Fruit fly (Drosophila melanogaster) whole organism, pupa: Measurements from ENCODE around the gene Osi19.

Source experiments
- CG10348 ChIP-seq: fragments of 200-800 bp; sonication (Bioruptor generic); IDR thresholded peaks from 2 replicates; pipeline ENCODE4 v1.3.6; 2022; ENCODE audit warnings: missing biosample characterization, missing genetic modification characterization
- CG12605 ChIP-seq: fragments of 200-800 bp; sonication (Bioruptor generic); IDR thresholded peaks from 2 replicates; pipeline ENCODE4 v1.3.6; 2022; ENCODE audit warnings: missing biosample characterization, missing genetic modification characterization
- CG13204 ChIP-seq: fragments of 200-800 bp; sonication (Bioruptor generic); optimal IDR thresholded peaks from 2 replicates; lab custom pipeline; 2018; ENCODE audit warnings: missing biosample characterization, mild to moderate bottlenecking, missing genetic modification characterization, moderate library complexity
- CG14655 ChIP-seq: fragments of 200-800 bp; sonication (Bioruptor generic); optimal IDR thresholded peaks from 3 replicates; lab custom pipeline; 2017; ENCODE audit warnings: mild to moderate bottlenecking, missing biosample characterization, missing genetic modification reagents, missing genetic modification characterization
- CG15710 ChIP-seq: fragments of 200-800 bp; sonication (Bioruptor generic); optimal IDR thresholded peaks from 2 replicates; lab custom pipeline; 2018; ENCODE audit warnings: missing biosample characterization, mild to moderate bottlenecking, missing genetic modification characterization, moderate library complexity
- CG17806 ChIP-seq: fragments of 200-800 bp; sonication (Bioruptor generic); optimal IDR thresholded peaks from 2 replicates; lab custom pipeline; 2018; ENCODE audit warnings: missing biosample characterization, mild to moderate bottlenecking, missing genetic modification characterization, moderate library complexity
- CG32121 ChIP-seq: fragments of 200-800 bp; sonication (Bioruptor generic); IDR thresholded peaks from 2 replicates; pipeline ENCODE4 v1.3.6; 2022; ENCODE audit warnings: missing biosample characterization, missing genetic modification characterization
- CG34367 ChIP-seq: fragments of 200-800 bp; sonication (Bioruptor generic); optimal IDR thresholded peaks from 2 replicates; lab custom pipeline; 2018; ENCODE audit warnings: missing biosample characterization, mild to moderate bottlenecking, missing genetic modification characterization
- CG4496 ChIP-seq: fragments of 200-800 bp; sonication (Bioruptor generic); IDR thresholded peaks from 3 replicates; pipeline ENCODE4 v1.3.6; 2022; ENCODE audit warnings: missing biosample characterization, missing genetic modification characterization
- CG8159 ChIP-seq: fragments of 200-800 bp; sonication (Bioruptor generic); optimal IDR thresholded peaks from 3 replicates; lab custom pipeline; 2018; ENCODE audit warnings: missing biosample characterization, mild to moderate bottlenecking, missing genetic modification characterization, moderate library complexity
- CG8301 ChIP-seq: fragments of 200-800 bp; sonication (Bioruptor generic); optimal IDR thresholded peaks from 2 replicates; lab custom pipeline; 2018; ENCODE audit warnings: missing biosample characterization, mild to moderate bottlenecking, missing genetic modification characterization
- CG9948 ChIP-seq: fragments of 200-800 bp; sonication (Bioruptor generic); optimal IDR thresholded peaks from 2 replicates; lab custom pipeline; 2018; ENCODE audit warnings: missing biosample characterization, mild to moderate bottlenecking, missing genetic modification characterization, moderate library complexity
- D1 ChIP-seq: fragments of 200-800 bp; sonication (Bioruptor generic); optimal IDR thresholded peaks from 2 replicates; lab custom pipeline; 2018; ENCODE audit warnings: missing biosample characterization, mild to moderate bottlenecking, missing genetic modification characterization, moderate library complexity
- EcR ChIP-seq: fragments of 200-800 bp; sonication (Bioruptor generic); optimal IDR thresholded peaks from 3 replicates; lab custom pipeline; 2019; ENCODE audit warnings: missing biosample characterization, missing genetic modification characterization, mild to moderate bottlenecking, moderate library complexity, missing genetic modification reagents
- Ets98B ChIP-seq: fragments of 200-800 bp; sonication (Bioruptor generic); IDR thresholded peaks from 2 replicates; pipeline ENCODE4 v1.3.6; 2022; ENCODE audit warnings: missing biosample characterization, missing genetic modification characterization
- Pif1A ChIP-seq: fragments of 200-800 bp; sonication (Bioruptor generic); optimal IDR thresholded peaks from 3 replicates; lab custom pipeline; 2016; ENCODE audit warnings: missing biosample characterization, missing genetic modification characterization
- Pif1B ChIP-seq: fragments of 200-800 bp; sonication (Bioruptor generic); optimal IDR thresholded peaks from 3 replicates; lab custom pipeline; 2016; ENCODE audit warnings: missing biosample characterization, missing genetic modification characterization
- Snoo ChIP-seq: fragments of 200-800 bp; sonication (Bioruptor generic); optimal IDR thresholded peaks from 3 replicates; lab custom pipeline; 2017; ENCODE audit warnings: missing biosample characterization, mild to moderate bottlenecking, missing genetic modification characterization, inconsistent platforms
- fd96Ca ChIP-seq: fragments of 200-800 bp; sonication (Bioruptor generic); IDR thresholded peaks from 3 replicates; pipeline ENCODE4 v1.3.6; 2022; ENCODE audit warnings: missing biosample characterization, missing genetic modification characterization
- gl ChIP-seq: fragments of 200-800 bp; sonication (Bioruptor generic); optimal IDR thresholded peaks from 2 replicates; lab custom pipeline; 2018; ENCODE audit warnings: missing biosample characterization, mild to moderate bottlenecking, missing genetic modification characterization
- rn ChIP-seq: fragments of 200-800 bp; sonication (Bioruptor generic); IDR thresholded peaks from 2 replicates; pipeline ENCODE4 v1.3.6; 2022; ENCODE audit warnings: missing biosample characterization, missing genetic modification characterization

Osi19 gene

dm6 chr3R:6297164-6297563, 38.0 kb upstream of the Osi19 start:
- no peak for TF ChIP-seq CG12605 (GFP tag; lab: Robert Waterston, UW)
- TF ChIP-seq D1 (tag; lab: Kevin White, UChicago), result no peak
- TF ChIP-seq Pif1A (GFP tag; lab: Kevin White, UChicago), result no peak
- no peak for TF ChIP-seq Pif1B
- TF ChIP-seq CG14655 (GFP tag; lab: Kevin White, UChicago), result no peak
- no peak for TF ChIP-seq CG17806 (tag; lab: Kevin White, UChicago)
- TF ChIP-seq rn (GFP tag; lab: Robert Waterston, UW), result no peak
- TF ChIP-seq CG9948 (tag; lab: Kevin White, UChicago), result no peak
- TF ChIP-seq CG15710 (tag; lab: Kevin White, UChicago), result no peak
- TF ChIP-seq Snoo (tag; lab: Kevin White, UChicago), result no peak
- TF ChIP-seq CG13204 (GFP tag; lab: Kevin White, UChicago), result no peak
- no peak for TF ChIP-seq CG10348 (GFP tag; lab: Robert Waterston, UW)
- no peak for TF ChIP-seq CG4496
- no peak for TF ChIP-seq Ets98B (GFP tag; lab: Robert Waterston, UW)
- no peak for TF ChIP-seq EcR
- TF ChIP-seq CG8159, result no peak
- no peak for TF ChIP-seq CG34367 (tag; lab: Kevin White, UChicago)
- no peak for TF ChIP-seq CG8301 (tag; lab: Kevin White, UChicago)

- no peak for TF ChIP-seq CG4496
- no peak for TF ChIP-seq CG34367 (tag; lab: Kevin White, UChicago)
- TF ChIP-seq fd96Ca (GFP tag; lab: Robert Waterston, UW), result no peak
- no peak for TF ChIP-seq CG8159
- no peak for TF ChIP-seq Snoo (tag; lab: Kevin White, UChicago)
- no peak for TF ChIP-seq Ets98B (GFP tag; lab: Robert Waterston, UW)
Observed at dm6 chr3R:6298828-6299227, 36.3 kb upstream of the Osi19 start, which contains the start of gene Osi14. Osi14 (plus strand) TSS chr3R:6299128.

- TF ChIP-seq EcR (no peak), CG15710 (tag; lab: Kevin White, UChicago) (no peak), CG13204 (GFP tag; lab: Kevin White, UChicago) (no peak), CG8159 (no peak), CG34367 (tag; lab: Kevin White, UChicago) (no peak), Snoo (tag; lab: Kevin White, UChicago) (no peak), CG4496 (no peak)
Observed at dm6 chr3R:6301257-6301839, 33.8 kb upstream of the Osi19 start, which contains the start of gene Osi15. Osi15 (plus strand) TSS chr3R:6301804.

dm6 chr3R:6303738-6304137, 31.4 kb upstream of the Osi19 start, which contains the start of gene CG46396:
CG46396 (plus strand) TSS chr3R:6304038.
- no peak for TF ChIP-seq Snoo (tag; lab: Kevin White, UChicago)
- no peak for TF ChIP-seq CG8159
- no peak for TF ChIP-seq Pif1A (GFP tag; lab: Kevin White, UChicago)
- TF ChIP-seq rn (GFP tag; lab: Robert Waterston, UW), result no peak
- no peak for TF ChIP-seq CG17806 (tag; lab: Kevin White, UChicago)
- no peak for TF ChIP-seq CG9948 (tag; lab: Kevin White, UChicago)
- TF ChIP-seq CG32121 (GFP tag; lab: Robert Waterston, UW), result no peak
- TF ChIP-seq CG8301 (tag; lab: Kevin White, UChicago), result no peak
- no peak for TF ChIP-seq D1 (tag; lab: Kevin White, UChicago)

- TF ChIP-seq CG15710 (tag; lab: Kevin White, UChicago), result no peak
- no peak for TF ChIP-seq Snoo (tag; lab: Kevin White, UChicago)
- no peak for TF ChIP-seq CG10348 (GFP tag; lab: Robert Waterston, UW)
- no peak for TF ChIP-seq D1 (tag; lab: Kevin White, UChicago)
- TF ChIP-seq CG17806 (tag; lab: Kevin White, UChicago), result no peak
- no peak for TF ChIP-seq CG12605 (GFP tag; lab: Robert Waterston, UW)
- no peak for TF ChIP-seq CG32121 (GFP tag; lab: Robert Waterston, UW)
- TF ChIP-seq CG34367 (tag; lab: Kevin White, UChicago), result no peak
- no peak for TF ChIP-seq Pif1A (GFP tag; lab: Kevin White, UChicago)
- no peak for TF ChIP-seq CG9948 (tag; lab: Kevin White, UChicago)
- TF ChIP-seq CG4496, result no peak
- TF ChIP-seq gl (tag; lab: Kevin White, UChicago), result no peak
- TF ChIP-seq CG8301 (tag; lab: Kevin White, UChicago), result no peak
- TF ChIP-seq EcR, result no peak
- no peak for TF ChIP-seq CG14655 (GFP tag; lab: Kevin White, UChicago)
- no peak for TF ChIP-seq CG8159
- TF ChIP-seq Ets98B (GFP tag; lab: Robert Waterston, UW), result no peak
- TF ChIP-seq Pif1B, result no peak
- no peak for TF ChIP-seq CG13204 (GFP tag; lab: Kevin White, UChicago)
- no peak for TF ChIP-seq fd96Ca (GFP tag; lab: Robert Waterston, UW)
Observed at dm6 chr3R:6304947-6305346, 30.2 kb upstream of the Osi19 start, which contains the start of gene Osi16. Osi16 (plus strand) TSS chr3R:6305247.

- TF ChIP-seq CG8159 (no peak), CG34367 (tag; lab: Kevin White, UChicago) (no peak), CG10348 (GFP tag; lab: Robert Waterston, UW) (no peak), CG4496 (no peak), CG8301 (tag; lab: Kevin White, UChicago) (no peak), CG14655 (GFP tag; lab: Kevin White, UChicago) (no peak), fd96Ca (GFP tag; lab: Robert Waterston, UW) (no peak), rn (GFP tag; lab: Robert Waterston, UW) (no peak), Pif1B (no peak), CG17806 (tag; lab: Kevin White, UChicago) (no peak), CG13204 (GFP tag; lab: Kevin White, UChicago) (no peak), Pif1A (GFP tag; lab: Kevin White, UChicago) (no peak), Ets98B (GFP tag; lab: Robert Waterston, UW) (no peak), CG12605 (GFP tag; lab: Robert Waterston, UW) (no peak), gl (tag; lab: Kevin White, UChicago) (no peak), EcR (no peak)
Observed at dm6 chr3R:6306584-6306983, 28.6 kb upstream of the Osi19 start, which contains the start of gene CG46026. CG46026 (plus strand) TSS chr3R:6306884.
